Fruit fly (Drosophila melanogaster) whole organism, embryonic: Measurements from ENCODE around the gene spn-F.

Experiments
- Abd-B ChIP-seq: fragments of 200-800 bp; sonication (Bioruptor generic); optimal IDR thresholded peaks from 2 replicates; lab custom pipeline; 2018; ENCODE audit warnings: missing biosample characterization, mild to moderate bottlenecking, missing genetic modification characterization, moderate library complexity
- Blimp-1 ChIP-seq: fragments of 200-800 bp; sonication (Bioruptor generic); optimal IDR thresholded peaks from 3 replicates; lab custom pipeline; 2018; ENCODE audit warnings: missing biosample characterization, missing genetic modification characterization, mild to moderate bottlenecking, moderate library complexity, missing genetic modification reagents
- Bteb2 ChIP-seq: fragments of 200-800 bp; sonication (Bioruptor generic); optimal IDR thresholded peaks from 2 replicates; lab custom pipeline; 2016; ENCODE audit warnings: missing biosample characterization, missing genetic modification characterization
- CG10267 ChIP-seq: fragments of 200-800 bp; sonication (Bioruptor generic); optimal IDR thresholded peaks from 2 replicates; lab custom pipeline; 2018; ENCODE audit warnings: missing biosample characterization, mild to moderate bottlenecking, missing genetic modification characterization, moderate library complexity
- CG10543 ChIP-seq: fragments of 200-800 bp; sonication (Bioruptor generic); optimal IDR thresholded peaks from 3 replicates; lab custom pipeline; 2017; ENCODE audit warnings: missing biosample characterization, mild to moderate bottlenecking, missing genetic modification characterization, moderate library complexity
- CG11085 ChIP-seq: fragments of 200-800 bp; sonication (Bioruptor generic); IDR thresholded peaks from 2 replicates; pipeline ENCODE4 v1.3.6; 2022; ENCODE audit warnings: missing biosample characterization, missing genetic modification characterization
- CG11093 ChIP-seq: fragments of 200-800 bp; sonication (Bioruptor generic); IDR thresholded peaks from 3 replicates; pipeline ENCODE4 v1.3.6; 2022; ENCODE audit warnings: missing biosample characterization, missing genetic modification characterization
- CG11504 ChIP-seq: fragments of 200-800 bp; sonication (Bioruptor generic); optimal IDR thresholded peaks from 3 replicates; lab custom pipeline; 2019; ENCODE audit warnings: missing biosample characterization, mild to moderate bottlenecking, missing genetic modification characterization, moderate library complexity
- CG11560 ChIP-seq: fragments of 200-800 bp; sonication (Bioruptor generic); IDR thresholded peaks from 3 replicates; pipeline ENCODE4 v1.3.6; 2022; ENCODE audit warnings: missing biosample characterization, missing genetic modification characterization
- CG12744 ChIP-seq: fragments of 200-800 bp; sonication (Bioruptor generic); optimal IDR thresholded peaks from 2 replicates; lab custom pipeline; 2016; ENCODE audit warnings: missing biosample characterization, missing genetic modification characterization
- CG13775 ChIP-seq: fragments of 200-800 bp; sonication (Bioruptor generic); optimal IDR thresholded peaks from 3 replicates; lab custom pipeline; 2017; ENCODE audit warnings: missing biosample characterization, mild to moderate bottlenecking, missing genetic modification characterization
- CG14050 ChIP-seq: fragments of 200-800 bp; sonication (Bioruptor generic); IDR thresholded peaks from 3 replicates; pipeline ENCODE4 v1.3.6; 2022; ENCODE audit warnings: missing biosample characterization, missing genetic modification characterization
- CG14667 ChIP-seq: fragments of 200-800 bp; sonication (Bioruptor generic); IDR thresholded peaks from 2 replicates; pipeline ENCODE4 v1.3.6; 2022; ENCODE audit warnings: missing biosample characterization, missing genetic modification characterization
- CG14710 ChIP-seq: fragments of 200-800 bp; sonication (Bioruptor generic); optimal IDR thresholded peaks from 3 replicates; lab custom pipeline; 2019; ENCODE audit warnings: missing biosample characterization, mild to moderate bottlenecking, missing genetic modification characterization, moderate library complexity
- CG15479 ChIP-seq: fragments of 200-800 bp; sonication (Bioruptor generic); optimal IDR thresholded peaks from 3 replicates; lab custom pipeline; 2019; ENCODE audit warnings: missing biosample characterization, mild to moderate bottlenecking, missing genetic modification characterization, moderate library complexity
- CG15514 ChIP-seq: fragments of 200-800 bp; sonication (Bioruptor generic); optimal IDR thresholded peaks from 3 replicates; lab custom pipeline; 2017; ENCODE audit warnings: missing biosample characterization, missing genetic modification characterization, mild to moderate bottlenecking, moderate library complexity, missing genetic modification reagents
- CG15696 ChIP-seq: fragments of 200-800 bp; sonication (Bioruptor generic); optimal IDR thresholded peaks from 2 replicates; lab custom pipeline; 2019; ENCODE audit warnings: missing biosample characterization, mild to moderate bottlenecking, missing genetic modification characterization, moderate library complexity
- CG1603 ChIP-seq: fragments of 200-800 bp; sonication (Bioruptor generic); optimal IDR thresholded peaks from 2 replicates; lab custom pipeline; 2019; ENCODE audit warnings: missing biosample characterization, mild to moderate bottlenecking, missing genetic modification characterization, moderate library complexity
- CG17912 ChIP-seq: fragments of 200-800 bp; sonication (Bioruptor generic); optimal IDR thresholded peaks from 2 replicates; lab custom pipeline; 2018; ENCODE audit warnings: missing biosample characterization, mild to moderate bottlenecking, missing genetic modification characterization
- CG2129 ChIP-seq: fragments of 200-800 bp; sonication (Bioruptor generic); IDR thresholded peaks from 2 replicates; pipeline ENCODE4 v1.3.6; 2022; ENCODE audit warnings: missing biosample characterization, missing genetic modification characterization; ENCODE audit not compliant: partially characterized antibody
- CG2712 ChIP-seq: fragments of 200-800 bp; optimal IDR thresholded peaks from 3 replicates; lab custom pipeline; 2019; ENCODE audit warnings: missing biosample characterization, mild to moderate bottlenecking, missing genetic modification characterization, moderate library complexity
- CG3281 ChIP-seq: fragments of 200-800 bp; sonication (Bioruptor generic); optimal IDR thresholded peaks from 3 replicates; lab custom pipeline; 2017; ENCODE audit warnings: missing biosample characterization, mild to moderate bottlenecking, missing genetic modification characterization
- CG4730 ChIP-seq: fragments of 200-800 bp; sonication (Bioruptor generic); IDR thresholded peaks from 2 replicates; pipeline ENCODE4 v1.3.6; 2022; ENCODE audit warnings: missing biosample characterization, missing genetic modification characterization
- CG5245 ChIP-seq: fragments of 200-800 bp; sonication (Bioruptor generic); optimal IDR thresholded peaks from 3 replicates; lab custom pipeline; 2016; ENCODE audit warnings: missing biosample characterization, missing genetic modification characterization
- CG8089 ChIP-seq: fragments of 200-800 bp; sonication (Bioruptor generic); optimal IDR thresholded peaks from 3 replicates; lab custom pipeline; 2016; ENCODE audit warnings: missing biosample characterization, missing genetic modification characterization
- D19B ChIP-seq: fragments of 200-800 bp; sonication (Bioruptor generic); optimal IDR thresholded peaks from 2 replicates; lab custom pipeline; 2017; ENCODE audit warnings: missing biosample characterization, mild to moderate bottlenecking, missing genetic modification characterization
- E2f2 ChIP-seq: fragments of 200-800 bp; sonication (Bioruptor generic); IDR thresholded peaks from 2 replicates; pipeline ENCODE4 v1.3.6; 2022; ENCODE audit warnings: missing biosample characterization, missing genetic modification characterization
- Ets97D ChIP-seq: fragments of 200-800 bp; sonication (Bioruptor generic); optimal IDR thresholded peaks from 3 replicates; lab custom pipeline; 2016; ENCODE audit warnings: missing biosample characterization, missing genetic modification characterization
- Lpt ChIP-seq: fragments of >200 bp; optimal IDR thresholded peaks from 2 replicates; lab custom pipeline; 2018; ENCODE audit warnings: missing biosample characterization, missing genetic modification characterization
- Myb ChIP-seq: fragments of 200-800 bp; sonication (Bioruptor generic); optimal IDR thresholded peaks from 2 replicates; lab custom pipeline; 2016; ENCODE audit warnings: missing biosample characterization, missing genetic modification characterization
- Nf-YB ChIP-seq: fragments of 200-800 bp; sonication (Bioruptor generic); optimal IDR thresholded peaks from 3 replicates; lab custom pipeline; 2019; ENCODE audit warnings: missing biosample characterization, mild to moderate bottlenecking, missing genetic modification characterization, moderate library complexity
- Oaz ChIP-seq: fragments of 200-800 bp; sonication (Bioruptor generic); IDR thresholded peaks from 2 replicates; pipeline ENCODE4 v1.3.6; 2022; ENCODE audit warnings: missing biosample characterization, missing genetic modification characterization
- PHDP ChIP-seq: fragments of 200-800 bp; sonication (Bioruptor generic); optimal IDR thresholded peaks from 3 replicates; lab custom pipeline; 2018; ENCODE audit warnings: missing biosample characterization, mild to moderate bottlenecking, missing genetic modification characterization, moderate library complexity
- Poxn ChIP-seq: fragments of 200-800 bp; sonication (Bioruptor generic); IDR thresholded peaks from 2 replicates; pipeline ENCODE4 v1.3.6; 2022; ENCODE audit warnings: missing biosample characterization, missing genetic modification characterization
- Tbp ChIP-seq: fragments of >200 bp; optimal IDR thresholded peaks from 2 replicates; lab custom pipeline; 2018; ENCODE audit warnings: missing biosample characterization, missing genetic modification characterization
- ap ChIP-seq: fragments of 200-800 bp; sonication (Bioruptor generic); IDR thresholded peaks from 2 replicates; pipeline ENCODE4 v1.3.6; 2022; ENCODE audit warnings: missing biosample characterization, missing genetic modification characterization
- br ChIP-seq: fragments of >200 bp; optimal IDR thresholded peaks from 2 replicates; lab custom pipeline; 2017
- corto ChIP-seq: fragments of 200-800 bp; sonication (Bioruptor generic); optimal IDR thresholded peaks from 2 replicates; lab custom pipeline; 2016; ENCODE audit warnings: missing biosample characterization, mild to moderate bottlenecking, missing genetic modification characterization, moderate library complexity
- dpn ChIP-seq, 2 experiments: fragments of 200-800 bp; sonication (Bioruptor generic); optimal IDR thresholded peaks; 3 replicates each; lab custom pipeline; 2016; ENCODE audit warnings: missing biosample characterization in 2 of 2, missing genetic modification characterization in 2 of 2
- ind ChIP-seq: fragments of 200-800 bp; sonication (Bioruptor generic); optimal IDR thresholded peaks from 3 replicates; lab custom pipeline; 2016; ENCODE audit warnings: missing biosample characterization, missing genetic modification characterization
- klu ChIP-seq: fragments of 200-800 bp; sonication (Bioruptor generic); IDR thresholded peaks from 2 replicates; pipeline ENCODE4 v1.3.6; 2022; ENCODE audit warnings: missing biosample characterization, missing genetic modification characterization
- kni ChIP-seq: fragments of 200-800 bp; sonication (Bioruptor generic); optimal IDR thresholded peaks from 3 replicates; lab custom pipeline; 2017; ENCODE audit warnings: mild to moderate bottlenecking, missing biosample characterization, missing genetic modification reagents, missing genetic modification characterization
- nerfin-2 ChIP-seq: fragments of 200-800 bp; sonication (Bioruptor generic); IDR thresholded peaks from 2 replicates; pipeline ENCODE4 v1.3.6; 2022; ENCODE audit warnings: missing biosample characterization, missing genetic modification characterization; ENCODE audit not compliant: partially characterized antibody
- odd ChIP-seq: fragments of 200-800 bp; sonication (Bioruptor generic); optimal IDR thresholded peaks from 2 replicates; lab custom pipeline; 2017; ENCODE audit warnings: missing biosample characterization, mild to moderate bottlenecking, missing genetic modification characterization
- peb ChIP-seq: fragments of 200-800 bp; sonication (Bioruptor generic); IDR thresholded peaks from 2 replicates; pipeline ENCODE4 v1.3.6; 2022; ENCODE audit warnings: missing biosample characterization, missing genetic modification characterization
- pros ChIP-seq: fragments of 200-800 bp; sonication (Bioruptor generic); optimal IDR thresholded peaks from 3 replicates; lab custom pipeline; 2019; ENCODE audit warnings: missing biosample characterization, mild to moderate bottlenecking, missing genetic modification characterization, moderate library complexity
- pzg ChIP-seq: fragments of 200-800 bp; sonication (Bioruptor generic); optimal IDR thresholded peaks from 3 replicates; lab custom pipeline; 2018; ENCODE audit warnings: missing biosample characterization, mild to moderate bottlenecking, missing genetic modification characterization, moderate library complexity
- ranshi ChIP-seq: fragments of 200-800 bp; sonication (Bioruptor generic); IDR thresholded peaks from 2 replicates; pipeline ENCODE4 v1.3.6; 2022; ENCODE audit warnings: missing biosample characterization, missing genetic modification characterization
- tx ChIP-seq: fragments of 200-800 bp; sonication (Bioruptor generic); optimal IDR thresholded peaks from 2 replicates; lab custom pipeline; 2016; ENCODE audit warnings: missing biosample characterization, missing genetic modification characterization

spn-F gene

DNA sequence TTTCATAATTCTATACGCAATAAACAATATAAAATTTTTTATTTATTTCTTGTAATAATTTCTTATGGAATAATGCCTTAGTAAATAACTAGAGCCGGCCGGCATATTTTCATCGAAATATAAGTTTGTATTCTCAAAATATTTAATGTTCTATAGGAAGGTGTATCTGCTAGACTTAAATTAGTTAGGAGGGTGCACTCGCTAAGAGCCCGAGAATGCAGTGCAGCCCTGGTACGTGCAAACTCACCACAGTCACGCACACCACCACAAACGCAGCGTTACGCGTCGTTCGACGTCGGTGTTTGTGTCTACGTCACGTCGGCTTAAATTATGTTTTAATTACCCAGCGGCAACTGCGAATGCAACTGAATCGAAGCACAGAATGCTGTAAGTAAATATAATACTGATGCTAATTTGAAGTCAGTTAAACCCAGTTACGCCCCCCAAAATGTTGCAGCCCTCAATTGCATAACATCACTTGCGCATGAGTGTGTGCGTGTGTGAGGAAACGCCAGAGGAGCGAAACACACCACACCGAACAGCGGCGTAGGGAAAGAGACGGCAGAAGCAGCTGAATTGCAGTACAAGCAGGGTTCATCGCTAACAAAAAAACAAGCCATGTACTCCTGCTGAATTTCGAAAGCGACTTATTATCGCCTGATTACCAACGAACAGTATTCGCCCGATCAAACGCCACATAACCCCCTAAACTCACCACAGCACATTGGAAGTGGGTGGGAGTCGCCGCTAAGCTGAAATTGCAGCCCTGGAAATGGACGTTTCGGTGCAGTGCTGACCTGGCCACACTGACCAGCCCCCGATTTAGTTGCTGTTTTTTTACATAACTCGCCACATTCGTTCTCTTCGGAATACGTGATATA, 34.2 kb upstream of the spn-F start, which contains the start of gene CG12054 (continued):
- TF ChIP-seq dpn (GFP tag; optimal IDR thresholded peaks at IDR 0.05; lab: Kevin White, UChicago) (peak in 1 of 2 experiments; percentile 0), E2f2 (GFP tag; lab: Robert Waterston, UW) (no peak), tx (GFP tag; lab: Kevin White, UChicago) (no peak), CG2712 (tag; lab: Kevin White, UChicago) (peak; percentile 1), odd (no peak), CG14050 (GFP tag; lab: Robert Waterston, UW) (no peak), CG15514 (GFP tag; lab: Kevin White, UChicago) (peak; percentile 59), klu (GFP tag; lab: Robert Waterston, UW) (no peak), pzg (GFP tag; lab: Kevin White, UChicago) (peak; percentile 91), CG14710 (no peak), CG11093 (no peak), Blimp-1 (GFP tag; lab: Kevin White, UChicago) (no peak), Tbp (GFP tag; lab: Kevin White, UChicago) (no peak), Nf-YB (GFP tag; lab: Kevin White, UChicago) (no peak), CG17912 (GFP tag; lab: Kevin White, UChicago) (no peak), peb (GFP tag; lab: Robert Waterston, UW) (no peak), Bteb2 (no peak), ranshi (no peak), CG8089 (GFP tag; lab: Kevin White, UChicago) (no peak), ap (no peak), CG11560 (tag; lab: Robert Waterston, UW) (no peak), CG2129 (GFP tag; lab: Robert Waterston, UW) (no peak), Ets97D (GFP tag; lab: Kevin White, UChicago) (peak; percentile 28)
- TF ChIP-seq, all 482 proteins: peak for 67

DNA sequence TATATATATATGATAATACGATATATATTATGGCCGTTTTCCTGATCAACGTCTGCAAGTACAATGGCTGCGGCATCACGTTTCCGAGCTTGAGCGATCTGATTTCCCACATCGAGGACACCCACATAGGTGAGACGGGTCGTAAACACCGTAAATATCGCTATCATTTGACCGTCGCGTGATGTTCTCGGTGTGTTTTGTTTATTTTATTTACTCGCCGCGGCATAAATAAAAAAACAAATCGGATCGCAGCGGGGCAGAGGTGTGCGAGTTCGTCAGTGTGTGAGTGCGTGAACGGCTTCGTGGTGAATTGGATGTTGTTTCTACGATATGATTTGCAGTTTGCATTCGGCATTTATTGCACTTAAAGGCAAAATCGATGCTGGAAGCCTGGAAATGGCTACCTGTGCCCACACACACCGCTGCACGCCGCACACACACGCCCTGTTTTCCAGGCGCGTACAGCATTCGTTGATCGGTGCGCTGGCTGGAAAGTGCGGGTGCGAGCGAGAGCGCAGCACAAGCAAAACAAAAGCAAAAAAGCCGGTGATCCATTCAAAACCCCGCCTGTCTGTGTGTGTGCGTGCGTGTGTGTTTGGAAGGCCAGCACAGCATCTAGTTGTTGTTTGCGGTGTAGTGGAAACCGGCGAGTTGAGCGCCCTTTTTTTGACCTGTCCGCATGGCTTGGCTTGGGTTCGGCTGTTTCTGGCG, 33.4 kb upstream of the spn-F start:
- TF ChIP-seq CG3281 (GFP tag; lab: Kevin White, UChicago) = no peak
- TF ChIP-seq CG13775 (GFP tag; lab: Kevin White, UChicago) = no peak
- no peak for TF ChIP-seq CG4730 (GFP tag; lab: Robert Waterston, UW)
- TF ChIP-seq CG11085 = no peak
- TF ChIP-seq Poxn = no peak
- no peak for TF ChIP-seq br (lab: Kevin White, UChicago)
- peak; percentile 43 for TF ChIP-seq CG15479 (GFP tag; lab: Kevin White, UChicago)
- TF ChIP-seq Lpt (GFP tag; lab: Kevin White, UChicago) = no peak
- TF ChIP-seq kni (GFP tag; lab: Kevin White, UChicago) = peak; percentile 48
- no peak for TF ChIP-seq PHDP (tag; lab: Kevin White, UChicago)
- no peak for TF ChIP-seq Oaz
- TF ChIP-seq D19B = no peak
- TF ChIP-seq ind (GFP tag; lab: Kevin White, UChicago) = no peak
- no peak for TF ChIP-seq CG12744 (GFP tag; lab: Kevin White, UChicago)
- TF ChIP-seq CG14667 (GFP tag; lab: Robert Waterston, UW) = no peak
- TF ChIP-seq CG10267 = no peak
- no peak for TF ChIP-seq Abd-B
- peak; percentile 63 for TF ChIP-seq CG10543 (GFP tag; lab: Kevin White, UChicago)
- no peak for TF ChIP-seq pros (GFP tag; lab: Kevin White, UChicago)
- no peak for TF ChIP-seq CG15696 (tag; lab: Kevin White, UChicago)
- no peak for TF ChIP-seq CG1603 (tag; lab: Kevin White, UChicago)
- TF ChIP-seq nerfin-2 (GFP tag; lab: Robert Waterston, UW) = no peak
- TF ChIP-seq CG5245 (GFP tag; lab: Kevin White, UChicago) = no peak
- TF ChIP-seq CG11504 = no peak
- peak; percentile 38 for TF ChIP-seq corto (GFP tag; lab: Kevin White, UChicago)
- no peak for TF ChIP-seq Myb (GFP tag; lab: Kevin White, UChicago)
